Fruit fly (Drosophila melanogaster) Kc167 (cell line): Measurements from ENCODE around the gene CG6479.

Experiments used
- Myc ChIP-seq: fragments of >200 bp; optimal IDR thresholded peaks from 2 replicates; lab custom pipeline; 2017; ENCODE audit warnings: missing external identifiers
- Sin3A ChIP-seq: fragments of >200 bp; optimal IDR thresholded peaks from 2 replicates; lab custom pipeline; 2018; ENCODE audit warnings: missing external identifiers
- h ChIP-seq: fragments of >200 bp; optimal IDR thresholded peaks from 3 replicates; lab custom pipeline; 2018; ENCODE audit warnings: missing external identifiers
- insv ChIP-seq: fragments of >200 bp; optimal IDR thresholded peaks from 3 replicates; lab custom pipeline; 2018; ENCODE audit warnings: missing external identifiers
- psq ChIP-seq: fragments of >200 bp; optimal IDR thresholded peaks from 2 replicates; lab custom pipeline; 2017; ENCODE audit warnings: missing external identifiers
- ttk ChIP-seq: sonication (Bioruptor generic); optimal IDR thresholded peaks from 2 replicates; lab custom pipeline; 2017; ENCODE audit warnings: missing external identifiers

CG6479 gene

DNA sequence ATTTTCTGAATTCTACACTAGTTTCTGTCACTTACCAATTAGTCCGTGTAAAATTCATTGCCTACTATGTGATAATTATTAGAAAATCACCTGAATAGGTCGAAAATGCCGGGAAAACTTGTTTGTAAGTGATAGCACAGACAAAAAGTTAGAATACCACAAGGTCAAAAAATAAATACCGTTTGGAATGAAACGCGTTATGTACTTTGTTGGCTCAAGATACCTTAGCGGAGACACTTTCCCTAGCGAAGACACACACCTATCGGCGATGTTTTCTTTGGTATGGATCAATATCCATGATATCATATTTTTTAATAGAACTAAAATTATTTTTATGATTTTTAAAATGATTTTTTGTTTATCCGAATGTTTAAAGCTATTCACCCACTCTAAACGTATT lies at the start of gene CG6479:
Gene CG6479 (minus strand): TSS at position 141 of the 400 bp plus-strand sequence.
- no peak for TF ChIP-seq Sin3A (lab: Kevin White, UChicago)

dm6 chr3L:17386612-17387382 lies 47.7 kb upstream of the CG6479 start:
- TF ChIP-seq insv, result no peak
- no peak for TF ChIP-seq ttk (lab: Kevin White, UChicago)
- no peak for TF ChIP-seq Sin3A (lab: Kevin White, UChicago)
- no peak for TF ChIP-seq Myc (lab: Kevin White, UChicago)
- TF ChIP-seq psq (lab: Kevin White, UChicago), result no peak
- TF ChIP-seq h (lab: Kevin White, UChicago), result no peak

dm6 chr3L:17383714-17384113 lies 44.7 kb upstream of the CG6479 start:
- TF ChIP-seq ttk (lab: Kevin White, UChicago), result no peak
- no peak for TF ChIP-seq psq (lab: Kevin White, UChicago)
- no peak for TF ChIP-seq insv
- no peak for TF ChIP-seq Sin3A (lab: Kevin White, UChicago)
- TF ChIP-seq h (lab: Kevin White, UChicago), result no peak
- no peak for TF ChIP-seq Myc (lab: Kevin White, UChicago)

- TF ChIP-seq h (lab: Kevin White, UChicago) (no peak), Sin3A (lab: Kevin White, UChicago) (no peak), insv (no peak), psq (lab: Kevin White, UChicago) (no peak), ttk (lab: Kevin White, UChicago) (no peak), Myc (lab: Kevin White, UChicago) (no peak)
These were observed 44.2 kb upstream of the CG6479 start for dm6 chr3L:17383285-17383684.

DNA sequence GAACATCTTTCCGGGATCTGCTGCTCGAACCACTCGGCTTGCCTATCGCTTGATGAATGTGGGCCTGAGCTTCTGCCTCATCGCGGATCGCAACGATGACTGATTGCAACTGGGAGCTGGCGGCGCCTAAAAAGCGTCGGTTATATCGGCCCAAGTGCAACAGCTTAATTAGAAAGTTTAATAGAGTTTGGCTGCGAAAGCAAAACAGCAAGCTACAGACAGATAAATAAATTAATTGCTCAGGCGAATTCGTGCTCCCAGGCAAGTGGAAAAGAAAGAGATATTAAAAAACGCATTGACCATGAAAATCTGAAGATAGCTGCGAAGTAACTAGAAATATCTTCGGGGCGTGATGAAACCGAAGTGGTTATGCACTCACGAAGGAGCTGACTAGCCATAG lies 43.6 kb upstream of the CG6479 start, which contains the start of gene CG13728:
Gene CG13728 (minus strand): TSS at position 101 of the 400 bp plus-strand sequence.
- TF ChIP-seq ttk (lab: Kevin White, UChicago) (no peak), Myc (lab: Kevin White, UChicago) (no peak), Sin3A (lab: Kevin White, UChicago) (no peak), h (lab: Kevin White, UChicago) (no peak), psq (lab: Kevin White, UChicago) (no peak), insv (no peak)

DNA sequence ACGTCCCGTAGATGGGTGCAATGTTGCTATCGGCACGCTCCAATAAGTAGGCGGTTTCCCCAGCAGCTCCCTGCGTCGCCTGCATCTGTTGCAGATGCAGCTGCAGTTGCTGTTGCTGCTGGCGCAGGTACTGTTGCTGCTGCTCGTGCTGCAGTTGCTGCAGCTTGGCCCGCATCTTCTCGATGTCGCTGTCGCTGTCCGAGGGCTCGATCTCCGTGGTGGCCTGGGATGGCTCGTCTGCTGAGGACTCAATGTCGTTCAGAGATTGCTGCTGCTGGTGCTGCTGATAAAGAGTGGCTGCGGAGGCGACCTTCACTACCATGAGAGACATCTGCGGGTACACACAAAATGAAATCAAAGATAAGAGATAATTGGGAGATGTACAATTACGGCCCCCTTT lies 42.9 kb upstream of the CG6479 start:
- no peak for TF ChIP-seq psq (lab: Kevin White, UChicago)
- no peak for TF ChIP-seq Sin3A (lab: Kevin White, UChicago)
- no peak for TF ChIP-seq insv
- no peak for TF ChIP-seq ttk (lab: Kevin White, UChicago)
- TF ChIP-seq Myc (lab: Kevin White, UChicago), result no peak
- no peak for TF ChIP-seq h (lab: Kevin White, UChicago)

DNA sequence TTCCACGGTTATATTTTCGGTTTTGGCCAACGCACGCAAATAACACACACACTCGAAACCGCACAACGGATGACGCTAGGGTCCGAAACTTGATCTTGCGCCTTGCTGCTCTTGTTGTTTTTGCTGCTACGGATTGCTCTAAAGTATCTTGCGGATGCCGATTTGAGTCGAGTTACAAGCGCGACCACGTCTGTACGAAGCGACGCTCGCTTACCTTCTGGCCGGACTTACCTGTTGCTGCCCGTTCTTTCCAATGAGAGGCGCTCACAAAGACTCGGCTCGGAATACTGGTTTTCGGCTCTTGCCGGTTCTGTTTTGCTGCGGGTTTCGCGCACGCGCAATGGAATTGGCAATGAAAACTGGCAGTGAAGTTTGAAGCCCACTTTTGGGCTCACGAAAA lies 40.2 kb upstream of the CG6479 start, which contains the start of gene Cad74A:
Gene Cad74A (minus strand): TSS at position 220 of the 400 bp plus-strand sequence.
- no peak for TF ChIP-seq insv
- no peak for TF ChIP-seq Myc (lab: Kevin White, UChicago)
- no peak for TF ChIP-seq ttk (lab: Kevin White, UChicago)

DNA sequence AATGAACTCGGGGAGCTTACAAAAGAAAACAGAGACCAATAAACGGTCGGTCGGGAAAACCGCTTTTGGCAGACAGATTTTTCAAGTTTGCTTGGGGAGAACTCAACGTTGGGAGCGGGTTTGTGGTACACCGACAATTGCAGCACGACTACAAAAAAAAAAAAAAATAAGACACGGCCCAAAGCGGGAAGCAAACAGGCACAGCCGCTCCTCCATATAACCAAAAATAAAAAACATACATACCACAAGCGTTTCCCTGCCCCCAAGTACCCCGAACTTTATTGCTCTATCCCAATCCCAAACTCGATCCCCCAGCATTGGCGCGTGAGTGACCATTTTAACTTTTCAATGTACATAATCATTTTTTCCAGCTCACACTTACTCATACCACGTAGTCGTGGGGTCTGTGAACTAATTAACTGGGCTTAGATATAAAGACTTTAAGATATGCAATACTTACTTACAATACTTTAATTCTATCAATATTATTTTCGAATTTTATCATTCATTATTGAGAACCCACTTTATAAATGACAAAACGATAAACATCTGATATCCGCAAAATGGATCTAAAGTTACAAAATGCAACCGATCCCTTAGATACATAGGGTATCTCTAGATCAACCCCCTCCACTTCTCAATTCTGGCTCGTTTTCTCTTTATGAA lies 36.0 kb upstream of the CG6479 start:
- TF ChIP-seq Myc (lab: Kevin White, UChicago) (no peak), h (lab: Kevin White, UChicago) (no peak), insv (no peak), psq (lab: Kevin White, UChicago) (no peak), ttk (lab: Kevin White, UChicago) (no peak), Sin3A (lab: Kevin White, UChicago) (no peak)

dm6 chr3L:17366936-17367335 lies 27.9 kb upstream of the CG6479 start:
- no peak for TF ChIP-seq ttk (lab: Kevin White, UChicago)
- no peak for TF ChIP-seq psq (lab: Kevin White, UChicago)
- TF ChIP-seq insv, result no peak
- TF ChIP-seq Myc (lab: Kevin White, UChicago), result no peak
- no peak for TF ChIP-seq h (lab: Kevin White, UChicago)
- TF ChIP-seq Sin3A (lab: Kevin White, UChicago), result no peak

DNA sequence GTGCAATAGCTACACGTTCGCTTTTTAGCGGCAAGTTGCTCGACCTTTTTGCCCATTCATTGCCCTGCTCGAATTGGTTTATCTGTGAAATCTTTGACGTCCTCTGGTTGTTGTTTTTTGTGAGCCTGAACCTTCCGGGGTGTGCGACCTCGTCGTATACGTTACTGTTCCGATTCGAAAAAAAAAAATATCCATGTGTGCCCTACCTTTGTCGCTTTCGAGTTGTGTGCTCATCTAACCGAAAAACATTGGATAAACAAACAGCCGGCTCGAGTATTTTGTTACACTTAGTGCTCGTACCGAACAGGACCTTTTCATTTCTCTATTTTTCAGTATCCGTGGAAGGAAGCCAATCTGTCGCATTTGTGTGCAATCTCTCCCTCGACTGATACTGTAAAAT lies 25.0 kb upstream of the CG6479 start:
- TF ChIP-seq Myc (lab: Kevin White, UChicago) (no peak), ttk (lab: Kevin White, UChicago) (no peak), insv (no peak), h (lab: Kevin White, UChicago) (no peak), psq (lab: Kevin White, UChicago) (no peak), Sin3A (lab: Kevin White, UChicago) (no peak)

- no peak for TF ChIP-seq Sin3A (lab: Kevin White, UChicago)
- no peak for TF ChIP-seq ttk (lab: Kevin White, UChicago)
- TF ChIP-seq insv, result no peak
- no peak for TF ChIP-seq psq (lab: Kevin White, UChicago)
- no peak for TF ChIP-seq h (lab: Kevin White, UChicago)
- no peak for TF ChIP-seq Myc (lab: Kevin White, UChicago)
These were observed 23.9 kb upstream of the CG6479 start for dm6 chr3L:17362940-17363339.

- TF ChIP-seq Myc (lab: Kevin White, UChicago) (no peak), insv (no peak), psq (lab: Kevin White, UChicago) (no peak), h (lab: Kevin White, UChicago) (no peak), ttk (lab: Kevin White, UChicago) (no peak), Sin3A (lab: Kevin White, UChicago) (no peak)
These were observed 22.9 kb upstream of the CG6479 start for dm6 chr3L:17361925-17362324.
